Fruit fly (Drosophila melanogaster): ENCODE measurements around the gene CG33325.
A peak's percentile ranks its signal among the peaks of the same experiment; 100 is the strongest.

CG33325 gene

DNA sequence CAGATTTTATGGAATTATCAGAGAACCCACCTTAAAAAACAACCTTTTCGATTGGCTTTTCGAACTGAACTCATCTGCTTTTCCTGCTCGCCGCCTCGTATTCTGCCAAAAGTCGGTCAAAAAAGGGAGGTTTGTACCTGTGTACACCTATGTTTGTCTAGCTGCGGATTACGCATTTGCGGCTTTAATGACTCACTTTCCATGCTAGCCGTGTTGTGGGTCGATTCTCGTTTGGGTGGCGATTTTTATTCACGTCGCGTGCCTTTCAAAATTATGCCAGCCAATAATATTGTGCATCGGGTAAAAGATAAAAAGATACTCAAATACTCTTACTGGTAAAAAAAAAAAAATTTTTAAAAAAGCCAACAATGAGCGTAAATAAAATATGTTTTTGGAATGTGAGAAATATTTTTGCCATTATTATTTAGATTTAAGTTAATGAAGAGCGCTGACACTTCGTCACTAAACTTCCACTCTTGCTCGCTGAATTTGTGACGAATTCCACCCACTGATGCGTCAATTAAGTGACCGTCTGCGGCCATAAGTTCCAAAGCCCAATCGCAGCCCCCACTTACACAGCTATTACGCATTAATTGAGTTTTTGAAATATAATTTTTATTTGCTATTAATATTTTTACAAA, 34.1 kb downstream of the CG33325 start, which contains the start of gene Cyp313b1:
TSS of gene Cyp313b1 (minus strand) at position 71 of the 641 bp plus-strand sequence.
- TF ChIP-seq gl (tag; optimal IDR thresholded peaks at IDR 0.05) (no peak), CG32121 (GFP tag; IDR thresholded peaks at IDR 0.05) (no peak), Snoo (tag; optimal IDR thresholded peaks at IDR 0.05) (no peak), EcR (GFP tag; optimal IDR thresholded peaks at IDR 0.05) (no peak)

dm6 chr3R:8642376-8642966, 37.4 kb downstream of the CG33325 start:
- TF ChIP-seq CG4496 (GFP tag; IDR thresholded peaks at IDR 0.05) (0 out of 3 replicates have a peak, but pooled peaks have one; percentile 21), CG34367 (tag; optimal IDR thresholded peaks at IDR 0.05) (no peak)

dm6 chr3R:8638629-8639028, 41.2 kb downstream of the CG33325 start:
- TF ChIP-seq CG34367 (tag; optimal IDR thresholded peaks at IDR 0.05) (no peak), Pif1B (GFP tag; optimal IDR thresholded peaks at IDR 0.05) (no peak), CG15710 (tag; optimal IDR thresholded peaks at IDR 0.05) (no peak), gl (tag; optimal IDR thresholded peaks at IDR 0.05) (no peak), CG17806 (tag; optimal IDR thresholded peaks at IDR 0.05) (no peak), CG8301 (tag; optimal IDR thresholded peaks at IDR 0.05) (no peak), Ets98B (GFP tag; IDR thresholded peaks at IDR 0.05) (no peak), CG9948 (tag; optimal IDR thresholded peaks at IDR 0.05) (no peak), CG10348 (GFP tag; IDR thresholded peaks at IDR 0.05) (no peak), CG13204 (GFP tag; optimal IDR thresholded peaks at IDR 0.05) (no peak), CG12605 (GFP tag; IDR thresholded peaks at IDR 0.05) (no peak), CG8159 (tag; optimal IDR thresholded peaks at IDR 0.05) (no peak)

dm6 chr3R:8635778-8636177, 44.1 kb downstream of the CG33325 start, which contains the start of gene Or85e:
Or85e (minus strand) TSS chr3R:8635878.
- TF ChIP-seq CG32121 (GFP tag; IDR thresholded peaks at IDR 0.05): no peak
- no peak for TF ChIP-seq CG12605 (GFP tag; IDR thresholded peaks at IDR 0.05)

All from whole organism, pupa.